Fruit fly (Drosophila melanogaster): ENCODE data around the gene CG15211.

CG15211 gene

DNA sequence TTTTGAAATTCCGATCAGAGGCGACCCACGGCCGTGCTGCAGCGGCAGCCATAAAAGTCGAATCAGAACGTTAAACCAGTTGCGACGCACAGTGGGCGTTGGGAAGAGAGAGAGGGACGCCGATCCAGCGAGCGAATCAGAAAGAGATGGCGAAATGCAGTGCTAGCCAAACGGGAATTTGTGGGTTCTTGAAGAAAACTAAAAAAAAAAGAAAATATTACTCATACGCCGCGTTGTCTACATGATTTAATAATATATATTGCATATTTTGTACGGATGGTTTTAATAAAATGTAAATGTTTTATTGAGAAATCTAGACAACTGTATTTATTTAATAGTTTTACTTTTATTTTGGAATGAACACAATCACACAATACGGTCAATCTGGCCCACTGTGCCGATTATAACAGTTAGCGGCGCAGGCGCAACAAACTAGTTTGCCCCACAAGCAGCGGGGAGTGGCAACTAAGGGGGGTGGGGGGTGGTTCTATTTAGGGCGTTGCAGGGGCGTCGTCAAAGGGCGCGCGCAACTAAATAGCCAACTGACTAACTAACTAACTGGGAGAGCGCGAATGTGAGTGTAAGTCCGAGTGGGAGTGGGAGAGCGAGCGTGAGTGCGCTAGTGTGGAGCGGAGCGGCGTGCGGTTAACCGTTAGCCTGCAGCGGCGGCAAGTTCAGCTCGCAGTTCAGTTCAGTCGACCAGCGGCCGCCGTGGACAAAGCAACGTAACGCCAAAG, at the start of gene CG15211 (continued):
- TF ChIP-seq Hr4 (GFP tag; optimal IDR thresholded peaks at IDR 0.05) (peak; percentile 68), Gug (GFP tag; IDR thresholded peaks at IDR 0.05) (peak; percentile 82), Eip93F (GFP tag; optimal IDR thresholded peaks at IDR 0.05) (peak; percentile 42), dac (GFP tag; optimal IDR thresholded peaks at IDR 0.05) (peak; percentile 75), dsx (GFP tag; optimal IDR thresholded peaks at IDR 0.05; ENCODE audit: poor library complexity, severe bottlenecking) (peak; percentile 92), Smox (GFP tag; optimal IDR thresholded peaks at IDR 0.05) (peak; percentile 70), CG34406 (GFP tag; optimal IDR thresholded peaks at IDR 0.05) (peak; percentile 77), Lpt (GFP tag; optimal IDR thresholded peaks at IDR 0.05) (peak; percentile 87), Eip75B (GFP tag; optimal IDR thresholded peaks at IDR 0.05) (peak; percentile 75), net (GFP tag; optimal IDR thresholded peaks at IDR 0.05) (peak; percentile 82)

DNA sequence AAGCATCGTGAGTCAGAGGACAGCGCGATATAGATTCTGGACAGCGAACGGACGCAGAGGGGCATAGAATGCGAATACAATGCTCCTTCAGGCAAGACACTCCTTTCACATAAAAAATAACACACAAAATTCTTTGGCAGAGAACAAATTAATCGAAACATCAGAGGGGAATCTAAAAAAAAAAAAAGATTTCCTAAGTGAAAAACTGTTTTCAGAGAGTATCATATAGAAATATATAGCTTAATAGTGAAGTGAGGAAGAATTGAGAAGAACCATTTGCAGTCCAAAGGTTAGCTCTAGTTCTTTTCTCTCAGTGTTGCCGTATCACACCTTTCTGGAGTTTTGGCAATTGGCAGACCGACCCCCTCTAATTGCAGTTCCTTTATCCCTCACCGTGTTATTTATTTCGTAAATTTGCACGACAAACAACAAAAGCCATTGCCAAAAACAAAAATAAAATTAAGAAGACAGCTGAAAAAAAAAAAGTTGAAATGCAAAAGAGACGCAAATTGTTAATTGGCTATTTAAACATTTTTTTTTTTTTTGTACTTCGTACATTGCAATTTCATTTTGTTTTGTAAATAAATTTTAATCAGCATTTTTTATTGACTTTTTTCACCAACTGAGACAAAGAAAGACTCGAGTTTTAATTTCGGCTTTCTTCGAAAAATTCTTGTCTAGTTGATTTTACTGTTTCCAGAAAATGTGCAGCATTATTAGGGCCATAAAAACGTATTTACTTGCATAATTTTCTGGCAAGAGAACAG, 48.7 kb upstream of the CG15211 start:
- no peak for TF ChIP-seq CG11294 (GFP tag; IDR thresholded peaks at IDR 0.05)
- no peak for TF ChIP-seq CG3032 (tag; optimal IDR thresholded peaks at IDR 0.05)
- no peak for TF ChIP-seq Ets96B (tag; optimal IDR thresholded peaks at IDR 0.05)
- TF ChIP-seq CG31627 (GFP tag; optimal IDR thresholded peaks at IDR 0.05): peak; percentile 48
- peak; percentile 56 for TF ChIP-seq svp (GFP tag)
- no peak for TF ChIP-seq CG9139 (GFP tag; optimal IDR thresholded peaks at IDR 0.05)
- no peak for TF ChIP-seq CG6854 (GFP tag; optimal IDR thresholded peaks at IDR 0.05)
- TF ChIP-seq Eip78C (GFP tag): no peak
- peak; percentile 23 for TF ChIP-seq Met (GFP tag; optimal IDR thresholded peaks at IDR 0.05)
- peak; percentile 28 for TF ChIP-seq cyc (GFP tag; optimal IDR thresholded peaks at IDR 0.05)
- TF ChIP-seq fkh (GFP tag; optimal IDR thresholded peaks at IDR 0.05): no peak
- peak; percentile 7 for TF ChIP-seq Smox (GFP tag; optimal IDR thresholded peaks at IDR 0.05)
- no peak for TF ChIP-seq pdm3 (GFP tag; optimal IDR thresholded peaks at IDR 0.05)
- TF ChIP-seq CG32006 (GFP tag; optimal IDR thresholded peaks at IDR 0.05): no peak
- no peak for TF ChIP-seq OdsH (GFP tag; optimal IDR thresholded peaks at IDR 0.05)
- no peak for TF ChIP-seq CG1621 (tag; optimal IDR thresholded peaks at IDR 0.05)
- TF ChIP-seq topi (GFP tag; optimal IDR thresholded peaks at IDR 0.05): peak; percentile 44
- no peak for TF ChIP-seq CG34406 (GFP tag; optimal IDR thresholded peaks at IDR 0.05)
- TF ChIP-seq CG8632 (GFP tag; optimal IDR thresholded peaks at IDR 0.05): no peak
- no peak for TF ChIP-seq dac (GFP tag; optimal IDR thresholded peaks at IDR 0.05)
- no peak for TF ChIP-seq CG15336 (GFP tag; IDR thresholded peaks at IDR 0.05)
- no peak for TF ChIP-seq acj6 (GFP tag; optimal IDR thresholded peaks at IDR 0.05)
- peak; percentile 52 for TF ChIP-seq esn (GFP tag; optimal IDR thresholded peaks at IDR 0.05)
- no peak for TF ChIP-seq CG10631 (GFP tag; optimal IDR thresholded peaks at IDR 0.05)
- no peak for TF ChIP-seq CG11902 (GFP tag; optimal IDR thresholded peaks at IDR 0.05)
- TF ChIP-seq Eip93F (GFP tag; optimal IDR thresholded peaks at IDR 0.05): no peak
- TF ChIP-seq Blimp-1 (GFP tag; optimal IDR thresholded peaks at IDR 0.05): no peak
- TF ChIP-seq lz (GFP tag; optimal IDR thresholded peaks at IDR 0.05): peak; percentile 25
- no peak for TF ChIP-seq Sox14 (GFP tag; optimal IDR thresholded peaks at IDR 0.05)
- TF ChIP-seq Sox102F (GFP tag; optimal IDR thresholded peaks at IDR 0.05): no peak
- no peak for TF ChIP-seq Gug (GFP tag; IDR thresholded peaks at IDR 0.05)
- peak; percentile 47 for TF ChIP-seq Hr39 (GFP tag; optimal IDR thresholded peaks at IDR 0.05)
- no peak for TF ChIP-seq vri (GFP tag; optimal IDR thresholded peaks at IDR 0.05)
